Fruit fly (Drosophila melanogaster): Measurements from ENCODE around the gene CG9676.

The CG9676 gene

DNA sequence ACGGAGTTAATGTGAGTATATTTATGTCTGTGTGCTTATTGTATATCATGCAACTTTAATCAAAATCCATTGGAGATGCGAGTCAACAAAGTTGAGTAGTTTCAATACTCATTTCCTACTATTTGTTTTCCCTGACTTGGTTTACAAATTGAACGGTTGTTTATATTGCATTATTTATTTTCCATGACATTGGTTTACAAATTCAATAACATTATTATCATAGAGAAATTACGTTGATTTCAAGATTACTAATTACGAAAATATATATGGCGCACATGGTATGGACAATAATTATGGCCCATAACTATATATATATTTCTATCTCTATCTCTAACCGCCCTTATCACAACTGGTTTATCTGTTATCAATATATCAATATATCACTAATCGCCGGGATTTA, 39.3 kb downstream of the CG9676 start:
- no peak for TF ChIP-seq Sp1 (GFP tag; optimal IDR thresholded peaks at IDR 0.05)
- no peak for TF ChIP-seq usp (GFP tag; optimal IDR thresholded peaks at IDR 0.05)
- no peak for TF ChIP-seq Hr78 (GFP tag; optimal IDR thresholded peaks at IDR 0.05)
- no peak for TF ChIP-seq Dif (GFP tag; optimal IDR thresholded peaks at IDR 0.05; ENCODE audit: partially characterized antibody)
- TF ChIP-seq Rel (GFP tag; optimal IDR thresholded peaks at IDR 0.05): no peak
- TF ChIP-seq Rel (tag; optimal IDR thresholded peaks at IDR 0.05): no peak
- no peak for TF ChIP-seq lola (GFP tag; optimal IDR thresholded peaks at IDR 0.05)
- TF ChIP-seq Jra (GFP tag; optimal IDR thresholded peaks at IDR 0.05): no peak
- no peak for TF ChIP-seq ey (GFP tag; optimal IDR thresholded peaks at IDR 0.05)
- TF ChIP-seq CG9705 (GFP tag; optimal IDR thresholded peaks at IDR 0.05): no peak
- no peak for TF ChIP-seq dl (GFP tag; optimal IDR thresholded peaks at IDR 0.05; ENCODE audit: insufficient read depth in 1 of 2, partially characterized antibody in 2 of 2)
- TF ChIP-seq psq (GFP tag; optimal IDR thresholded peaks at IDR 0.05): no peak
- TF ChIP-seq dsf (GFP tag; optimal IDR thresholded peaks at IDR 0.05; ENCODE audit: borderline replicate concordance): no peak
- TF ChIP-seq foxo (GFP tag; optimal IDR thresholded peaks at IDR 0.05): no peak
- TF ChIP-seq Hnf4 (GFP tag; optimal IDR thresholded peaks at IDR 0.05): no peak
- TF ChIP-seq Myc (optimal IDR thresholded peaks at IDR 0.05): no peak
- TF ChIP-seq Abd-B (GFP tag; optimal IDR thresholded peaks at IDR 0.05): no peak
- TF ChIP-seq sv (GFP tag; optimal IDR thresholded peaks at IDR 0.05): no peak
- TF ChIP-seq Dfd (GFP tag; optimal IDR thresholded peaks at IDR 0.05): no peak

DNA sequence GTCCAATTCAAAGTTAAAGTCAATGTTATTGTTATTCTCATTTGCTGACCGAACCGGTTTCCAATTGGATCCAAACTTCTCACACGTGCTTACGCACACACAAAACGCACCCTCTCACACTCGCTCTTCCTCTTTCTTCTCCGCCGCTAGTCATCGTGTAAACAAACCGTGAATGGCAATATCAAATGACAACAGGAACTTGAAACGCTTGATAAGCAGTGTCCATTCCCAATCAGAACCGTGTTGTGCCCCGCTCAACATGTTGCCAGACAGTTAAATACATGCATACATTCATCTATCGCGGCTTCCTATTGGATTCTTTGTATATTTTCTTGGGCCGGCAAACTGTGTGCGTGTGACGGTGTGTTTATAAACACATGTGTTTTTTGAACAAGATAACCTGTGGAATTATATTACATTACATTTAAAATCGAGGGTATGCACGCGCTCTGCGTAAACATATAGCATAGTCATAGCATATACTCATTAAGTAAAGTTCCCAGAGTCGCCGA, 44.2 kb downstream of the CG9676 start:
- TF ChIP-seq CG32264 (GFP tag; optimal IDR thresholded peaks at IDR 0.05) (no peak), psq (GFP tag; optimal IDR thresholded peaks at IDR 0.05) (peak; percentile 8), Hnf4 (GFP tag; optimal IDR thresholded peaks at IDR 0.05) (no peak), dl (GFP tag; optimal IDR thresholded peaks at IDR 0.05; ENCODE audit: insufficient read depth in 1 of 2, partially characterized antibody in 2 of 2) (no peak), brk (GFP tag; optimal IDR thresholded peaks at IDR 0.05) (no peak), Hr78 (GFP tag; optimal IDR thresholded peaks at IDR 0.05) (no peak), rgr (GFP tag; optimal IDR thresholded peaks at IDR 0.05) (peak; percentile 15), tai (GFP tag; optimal IDR thresholded peaks at IDR 0.05) (no peak), N (GFP tag; optimal IDR thresholded peaks at IDR 0.05) (no peak), Rel (GFP tag; optimal IDR thresholded peaks at IDR 0.05) (no peak), Rel (tag; optimal IDR thresholded peaks at IDR 0.05) (peak; percentile 48), jim (GFP tag; optimal IDR thresholded peaks at IDR 0.05) (no peak), sage (GFP tag; optimal IDR thresholded peaks at IDR 0.05) (no peak), Mio (GFP tag; optimal IDR thresholded peaks at IDR 0.05) (no peak), Dif (GFP tag; optimal IDR thresholded peaks at IDR 0.05; ENCODE audit: partially characterized antibody) (no peak), woc (GFP tag; optimal IDR thresholded peaks at IDR 0.05) (no peak), foxo (GFP tag; optimal IDR thresholded peaks at IDR 0.05) (no peak), usp (GFP tag; optimal IDR thresholded peaks at IDR 0.05) (no peak), sv (GFP tag; optimal IDR thresholded peaks at IDR 0.05) (no peak), Sp1 (GFP tag; optimal IDR thresholded peaks at IDR 0.05) (peak; percentile 14), CrebA (GFP tag; optimal IDR thresholded peaks at IDR 0.05; ENCODE audit: borderline replicate concordance) (no peak), Dfd (GFP tag; optimal IDR thresholded peaks at IDR 0.05) (no peak)

DNA sequence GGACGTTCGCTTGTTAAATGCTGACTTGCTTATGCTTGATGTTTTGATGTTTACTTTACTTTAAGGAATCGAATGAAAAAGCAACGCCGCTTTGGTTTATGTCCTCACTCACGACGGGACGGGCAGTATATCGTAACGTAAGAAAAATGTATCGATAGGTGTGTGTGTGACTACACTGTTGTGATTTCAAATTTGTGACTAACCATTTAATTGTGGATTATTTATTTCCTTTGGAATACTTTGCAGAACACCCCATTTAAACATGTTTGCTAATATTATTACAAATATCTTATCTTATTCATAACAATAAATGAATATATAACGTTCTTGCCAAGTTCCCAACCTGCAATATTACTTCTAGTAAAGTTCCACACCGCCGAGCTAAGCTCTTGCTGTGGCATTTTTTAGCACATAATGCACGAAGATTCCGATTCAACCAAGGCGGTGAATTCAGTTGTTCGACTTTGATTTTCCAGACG, 45.0 kb downstream of the CG9676 start, which contains the start of the genes Nemp and r:
Gene Nemp, minus strand, starts transcription at position 85 of the 479 bp plus-strand sequence.
Gene r, plus strand, starts transcription at position 429 of the 479 bp plus-strand sequence.
- TF ChIP-seq dmrt93B (GFP tag; optimal IDR thresholded peaks at IDR 0.05) (no peak), Hr83 (GFP tag; optimal IDR thresholded peaks at IDR 0.05; ENCODE audit: poor library complexity, severe bottlenecking) (no peak), fru (GFP tag; optimal IDR thresholded peaks at IDR 0.05) (peak; percentile 23), CG9705 (GFP tag; optimal IDR thresholded peaks at IDR 0.05) (no peak)

DNA sequence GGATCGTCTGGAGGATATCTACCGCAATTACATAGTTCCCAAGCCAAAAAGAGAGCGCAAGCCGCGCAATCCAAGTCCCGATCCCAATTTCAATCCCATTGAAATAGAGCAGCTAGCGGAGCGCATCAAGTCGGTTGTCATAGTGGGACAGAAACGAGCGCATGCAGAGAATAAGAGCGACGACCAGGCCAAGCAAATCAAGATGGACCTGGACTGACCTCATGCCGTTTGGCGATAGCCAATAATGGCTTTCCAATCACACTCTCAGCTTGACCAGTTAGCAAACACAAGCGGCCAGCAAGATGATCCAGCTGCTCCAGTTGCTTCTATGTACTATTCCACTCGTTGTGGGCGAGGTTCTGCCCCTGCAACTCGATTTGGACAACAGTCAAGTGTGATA, 48.3 kb downstream of the CG9676 start:
- TF ChIP-seq psq (GFP tag; optimal IDR thresholded peaks at IDR 0.05) (no peak), CG9705 (GFP tag; optimal IDR thresholded peaks at IDR 0.05) (no peak), ey (GFP tag; optimal IDR thresholded peaks at IDR 0.05) (no peak), fru (GFP tag; optimal IDR thresholded peaks at IDR 0.05) (no peak), Mio (GFP tag; optimal IDR thresholded peaks at IDR 0.05) (no peak), Hr78 (GFP tag; optimal IDR thresholded peaks at IDR 0.05) (no peak), h (GFP tag; optimal IDR thresholded peaks at IDR 0.05) (no peak)
